Worm (Caenorhabditis elegans): ENCODE data around the gene C48B4.13.

ce11 chrIII:9526851-9527250 lies 41.7 kb upstream of the C48B4.13 start, which contains the start of gene ZK1098.6:
- TF ChIP-seq flt-1 (GFP tag; IDR thresholded peaks at IDR 0.05): no peak
- no peak for TF ChIP-seq scrt-1 (GFP tag; IDR thresholded peaks at IDR 0.05)
- no peak for TF ChIP-seq hnd-1 (tag; optimal IDR thresholded peaks at IDR 0.05)
- TF ChIP-seq tbx-11 (GFP tag; IDR thresholded peaks at IDR 0.05): no peak
- no peak for TF ChIP-seq B0310.2 (tag; optimal IDR thresholded peaks at IDR 0.05)
- no peak for TF ChIP-seq ama-1 (optimal IDR thresholded peaks at IDR 0.05)
- TF ChIP-seq pes-1 (GFP tag; IDR thresholded peaks at IDR 0.05): no peak
- no peak for TF ChIP-seq tra-4 (tag; optimal IDR thresholded peaks at IDR 0.05)
- TF ChIP-seq hmg-4 (GFP tag; optimal IDR thresholded peaks at IDR 0.05): no peak
- TF ChIP-seq ets-7 (tag; optimal IDR thresholded peaks at IDR 0.05): no peak
- TF ChIP-seq aly-1 (tag; optimal IDR thresholded peaks at IDR 0.05): no peak
- no peak for TF ChIP-seq ceh-36 (tag; optimal IDR thresholded peaks at IDR 0.05)
